Worm (Caenorhabditis elegans): ENCODE data around the gene mxl-2.

ce11 chrIII:169478-169877, 18.5 kb downstream of the mxl-2 start, which contains the start of gene F40G9.18:
- TF ChIP-seq him-1 (tag; optimal IDR thresholded peaks at IDR 0.05) (no peak), lin-40 (tag; optimal IDR thresholded peaks at IDR 0.05) (no peak), F55B11.4 (tag; optimal IDR thresholded peaks at IDR 0.05; ENCODE audit: borderline replicate concordance, insufficient read depth) (no peak), mcd-1 (GFP tag; IDR thresholded peaks at IDR 0.05) (no peak), snpc-4 (GFP tag; optimal IDR thresholded peaks at IDR 0.05) (no peak), snpc-4 (tag; optimal IDR thresholded peaks at IDR 0.05) (no peak), hlh-12 (tag; optimal IDR thresholded peaks at IDR 0.05) (no peak), hmg-20 (GFP tag; IDR thresholded peaks at IDR 0.05) (no peak), ztf-6 (GFP tag; IDR thresholded peaks at IDR 0.05) (no peak)
